Fruit fly (Drosophila melanogaster) whole organism, embryonic: ENCODE data around the gene CG32720.

ENCODE experiments used
- CG14441 ChIP-seq: fragments of 200-800 bp; sonication (Bioruptor generic); IDR thresholded peaks from 2 replicates; pipeline ENCODE4 v1.3.6; 2022; ENCODE audit warnings: missing biosample characterization, missing genetic modification characterization
- CG18011 ChIP-seq: fragments of 200-800 bp; sonication (Bioruptor generic); optimal IDR thresholded peaks from 2 replicates; lab custom pipeline; 2017; ENCODE audit warnings: missing biosample characterization, missing genetic modification characterization, mild to moderate bottlenecking, moderate library complexity, missing genotype
- CG18764 ChIP-seq: fragments of 200-800 bp; sonication (Bioruptor generic); optimal IDR thresholded peaks from 3 replicates; lab custom pipeline; 2016; ENCODE audit warnings: missing biosample characterization, missing genetic modification characterization
- CG6813 ChIP-seq: fragments of 200-800 bp; sonication (Bioruptor generic); optimal IDR thresholded peaks from 2 replicates; lab custom pipeline; 2017; ENCODE audit warnings: missing biosample characterization, missing genetic modification characterization, mild to moderate bottlenecking, moderate library complexity, missing genetic modification reagents
- NK7.1 ChIP-seq: fragments of 200-800 bp; sonication (Bioruptor generic); optimal IDR thresholded peaks from 3 replicates; lab custom pipeline; 2016; ENCODE audit warnings: missing biosample characterization, missing genetic modification characterization
- Opbp ChIP-seq: fragments of 200-800 bp; sonication (Bioruptor generic); IDR thresholded peaks from 3 replicates; pipeline ENCODE4 v1.3.6; 2022; ENCODE audit warnings: missing biosample characterization, missing genetic modification characterization; ENCODE audit not compliant: partially characterized antibody
- corto ChIP-seq: fragments of 200-800 bp; sonication (Bioruptor generic); optimal IDR thresholded peaks from 2 replicates; lab custom pipeline; 2016; ENCODE audit warnings: missing biosample characterization, mild to moderate bottlenecking, missing genetic modification characterization, moderate library complexity
- hkb ChIP-seq, 2 experiments: fragments of 200-800 bp in 1 of 2; fragments of >200 bp in 1 of 2; sonication (Bioruptor generic) in 1 of 2; IDR thresholded peaks in 1 of 2; optimal IDR thresholded peaks in 1 of 2; 2 replicates each; pipeline versions ENCODE4 v1.3.6 to Lab custom; 2017 to 2022; ENCODE audit warnings: missing biosample characterization in 1 of 2, missing genetic modification characterization in 1 of 2
- lbe ChIP-seq: fragments of 200-800 bp; sonication (Bioruptor generic); optimal IDR thresholded peaks from 2 replicates; lab custom pipeline; 2016; ENCODE audit warnings: missing biosample characterization, mild to moderate bottlenecking, missing genetic modification characterization
- prd ChIP-seq, 3 experiments: fragments of >200 bp in 2 of 3; fragments of 200-800 bp in 1 of 3; sonication (Bioruptor generic) in 1 of 3; optimal IDR thresholded peaks in 2 of 3; IDR thresholded peaks in 1 of 3; 2 replicates in 2 of 3; 3 replicates in 1 of 3; pipeline versions ENCODE4 v1.3.6 to Lab custom; 2017 to 2022; ENCODE audit warnings: missing biosample characterization in 1 of 3, missing genetic modification characterization in 1 of 3

DNA sequence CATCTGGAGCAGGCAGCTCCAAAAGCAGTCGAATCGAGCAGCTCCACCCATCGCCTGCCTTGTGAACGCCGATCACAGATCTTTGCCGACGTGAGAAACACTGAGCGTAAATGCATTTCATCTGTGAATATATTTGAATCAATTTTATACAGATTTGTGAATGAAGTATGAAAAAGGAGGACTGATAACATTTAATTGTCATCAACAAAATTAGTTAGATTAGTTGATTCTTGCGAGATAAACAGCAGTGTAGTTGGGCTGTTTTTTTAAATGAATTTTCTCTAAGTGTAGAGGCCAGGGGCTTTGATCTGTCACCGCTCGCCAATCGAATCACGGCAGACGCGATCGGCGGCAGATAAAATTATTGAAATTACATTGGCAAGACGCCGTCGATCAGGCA, 6.6 kb downstream of the CG32720 start:
- TF ChIP-seq CG6813 (GFP tag; lab: Kevin White, UChicago) (no peak), CG14441 (GFP tag; lab: Robert Waterston, UW) (no peak), hkb (optimal IDR thresholded peaks at IDR 0.05; lab: Kevin White, UChicago) (no peak), hkb (GFP tag; IDR thresholded peaks at IDR 0.05; lab: Robert Waterston, UW) (no peak), corto (GFP tag; lab: Kevin White, UChicago) (no peak), CG18764 (GFP tag; lab: Kevin White, UChicago) (no peak), NK7.1 (GFP tag; lab: Kevin White, UChicago) (no peak), prd (optimal IDR thresholded peaks at IDR 0.05; lab: Kevin White, UChicago) (no peak), prd (GFP tag; IDR thresholded peaks at IDR 0.05; lab: Robert Waterston, UW) (no peak), CG18011 (no peak), Opbp (GFP tag; lab: Robert Waterston, UW) (no peak), lbe (GFP tag; lab: Kevin White, UChicago) (no peak)
